Worm (Caenorhabditis elegans): ENCODE data around the gene T09F5.2.
A peak's percentile ranks its signal among the peaks of the same experiment; 100 is the strongest.

The T09F5.2 gene

DNA sequence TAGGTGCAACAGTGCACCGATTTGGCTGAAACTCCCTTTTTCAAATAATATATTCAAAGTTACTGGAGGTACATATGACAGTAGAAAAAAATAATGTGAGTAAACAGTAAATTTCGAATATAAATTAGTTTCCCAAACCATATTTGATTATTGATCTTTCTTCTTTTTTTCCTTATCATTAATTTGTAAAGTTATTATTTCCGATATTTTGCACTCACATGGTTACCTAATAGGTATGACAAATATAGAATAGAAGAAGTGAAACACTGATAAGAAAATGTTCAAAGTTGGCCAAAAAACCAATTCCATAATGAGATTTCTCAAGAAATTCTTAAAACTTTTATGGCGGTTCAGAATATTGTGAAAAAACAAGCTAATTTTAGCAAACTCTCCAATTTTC lies 10.9 kb upstream of the T09F5.2 start:
- TF ChIP-seq zfh-2 (GFP tag; conservative IDR thresholded peaks at IDR 0.05): no peak
- no peak for TF ChIP-seq pha-4 (tag; optimal IDR thresholded peaks at IDR 0.05)
- no peak for TF ChIP-seq ceh-91 (GFP tag; IDR thresholded peaks at IDR 0.05)
- TF ChIP-seq unc-130 (GFP tag; optimal IDR thresholded peaks at IDR 0.05): no peak
- peak; percentile 3 for TF ChIP-seq nhr-80 (tag; optimal IDR thresholded peaks at IDR 0.05)
- no peak for TF ChIP-seq hlh-26 (GFP tag; conservative IDR thresholded peaks at IDR 0.05)
- TF ChIP-seq tlf-1 (GFP tag; optimal IDR thresholded peaks at IDR 0.05): no peak
- TF ChIP-seq T07F8.4 (tag; optimal IDR thresholded peaks at IDR 0.05): no peak

DNA sequence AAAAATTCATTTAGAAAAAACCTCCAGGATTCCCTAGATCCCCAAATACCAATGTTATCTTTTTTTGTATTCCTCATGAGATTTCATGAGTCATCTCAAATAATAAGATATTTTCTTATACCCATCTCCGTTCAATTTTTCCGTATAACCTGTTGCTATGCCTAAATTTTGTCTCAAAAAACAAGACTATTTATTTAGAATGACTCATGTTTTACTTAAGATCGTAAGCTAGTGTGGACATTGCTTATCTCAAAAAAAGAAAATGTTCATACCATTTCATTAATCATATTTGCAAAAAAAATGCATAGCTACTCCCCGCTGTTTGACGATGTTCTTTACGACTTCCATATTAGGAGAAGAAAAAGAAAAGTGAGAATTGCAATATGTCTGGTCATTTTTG lies 10.5 kb upstream of the T09F5.2 start, which contains the start of gene K08F9.3:
K08F9.3 (plus strand) TSS at position 301 of the 400 bp plus-strand sequence.
- no peak for TF ChIP-seq fkh-3 (tag; optimal IDR thresholded peaks at IDR 0.05)
- TF ChIP-seq hsf-1 (GFP tag; IDR thresholded peaks at IDR 0.05): no peak
- no peak for TF ChIP-seq F55B11.4 (tag; optimal IDR thresholded peaks at IDR 0.05; ENCODE audit: borderline replicate concordance, insufficient read depth)
- TF ChIP-seq nfyb-1 (GFP tag; IDR thresholded peaks at IDR 0.05): no peak
- TF ChIP-seq dox-1 (GFP tag; IDR thresholded peaks at IDR 0.05): no peak
- no peak for TF ChIP-seq lag-1 (GFP tag; IDR thresholded peaks at IDR 0.05)
- no peak for TF ChIP-seq Y67H2A.10 (GFP tag; conservative IDR thresholded peaks at IDR 0.05)
- no peak for TF ChIP-seq lin-40 (tag; optimal IDR thresholded peaks at IDR 0.05)
- no peak for TF ChIP-seq hrde-1 (tag; optimal IDR thresholded peaks at IDR 0.05; ENCODE audit: borderline replicate concordance)
- no peak for TF ChIP-seq zfh-2 (GFP tag; conservative IDR thresholded peaks at IDR 0.05)
- TF ChIP-seq F33H1.4 (GFP tag; IDR thresholded peaks at IDR 0.05): no peak
- TF ChIP-seq F10E7.11 (tag; optimal IDR thresholded peaks at IDR 0.05): no peak
- TF ChIP-seq ccch-3 (GFP tag; optimal IDR thresholded peaks at IDR 0.05): no peak
- TF ChIP-seq ceh-58 (GFP tag; IDR thresholded peaks at IDR 0.05): no peak
- TF ChIP-seq ztf-25 (GFP tag; IDR thresholded peaks at IDR 0.05): no peak
- TF ChIP-seq F57A8.1 (GFP tag; optimal IDR thresholded peaks at IDR 0.05): no peak
- TF ChIP-seq C06A6.2 (GFP tag; conservative IDR thresholded peaks at IDR 0.05): no peak

DNA sequence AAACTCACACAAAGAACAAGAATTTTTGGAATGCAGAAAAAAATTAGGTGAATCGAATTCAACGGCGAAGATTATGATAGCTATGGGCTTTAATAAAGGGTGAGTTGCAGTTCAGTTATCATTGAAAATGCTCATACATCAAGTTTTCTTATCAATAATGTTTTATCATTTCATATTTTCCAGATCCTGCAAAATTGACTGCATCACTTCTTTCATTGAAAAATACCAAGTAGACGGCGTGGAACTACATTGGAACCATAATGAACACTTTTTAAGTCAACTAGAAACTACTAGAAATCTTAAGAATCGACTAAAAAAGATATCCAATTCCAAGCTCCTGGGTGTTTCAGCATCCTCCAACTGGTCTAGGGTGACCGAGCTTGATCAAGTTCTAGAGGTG lies 7.5 kb upstream of the T09F5.2 start, which contains the start of gene K08F9.1:
K08F9.1 (minus strand) TSS at position 101 of the 400 bp plus-strand sequence.
- TF ChIP-seq snpc-1.3 (tag; optimal IDR thresholded peaks at IDR 0.05; ENCODE audit: insufficient read depth) (no peak), ztf-28 (GFP tag; IDR thresholded peaks at IDR 0.05) (no peak)

DNA sequence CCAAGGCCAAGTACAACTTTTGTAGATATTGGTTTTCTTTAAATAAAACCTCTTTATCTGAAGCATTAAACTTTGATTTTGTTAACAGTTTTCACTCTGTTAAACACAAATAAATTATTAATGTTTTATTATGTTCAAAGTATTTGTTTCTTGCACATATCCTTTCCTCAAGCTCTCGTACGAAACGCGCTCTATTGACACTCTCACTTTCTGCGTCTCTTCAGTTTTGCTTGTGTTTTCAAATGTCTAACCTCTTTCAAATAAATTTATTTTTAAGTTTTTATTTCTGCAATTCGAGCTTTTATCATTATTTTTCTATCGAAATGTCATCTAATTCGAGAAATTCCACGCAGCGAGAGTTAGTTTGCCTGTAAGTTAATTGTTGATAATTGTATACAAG lies 7.0 kb upstream of the T09F5.2 start, which contains the start of gene K08F9.4:
K08F9.4 (plus strand) TSS at position 222 of the 400 bp plus-strand sequence.
- TF ChIP-seq rec-8 (tag; optimal IDR thresholded peaks at IDR 0.05) (no peak), akir-1 (GFP tag; optimal IDR thresholded peaks at IDR 0.05) (no peak), hrde-1 (tag; optimal IDR thresholded peaks at IDR 0.05; ENCODE audit: borderline replicate concordance) (no peak), Y53F4B.3 (GFP tag; IDR thresholded peaks at IDR 0.05) (no peak), lin-54 (GFP tag; optimal IDR thresholded peaks at IDR 0.05) (peak; percentile 8), xnd-1 (tag; optimal IDR thresholded peaks at IDR 0.05) (no peak), rpc-1 (optimal IDR thresholded peaks at IDR 0.05) (no peak), rpc-1 (tag; optimal IDR thresholded peaks at IDR 0.05) (no peak), ztf-22 (GFP tag; optimal IDR thresholded peaks at IDR 0.05) (no peak), fkh-3 (tag; optimal IDR thresholded peaks at IDR 0.05) (no peak), pbrm-1 (GFP tag; IDR thresholded peaks at IDR 0.05) (no peak), aptf-2 (GFP tag; conservative IDR thresholded peaks at IDR 0.05) (no peak), pha-4 (tag; optimal IDR thresholded peaks at IDR 0.05) (no peak), F55B11.4 (tag; optimal IDR thresholded peaks at IDR 0.05; ENCODE audit: borderline replicate concordance, insufficient read depth) (no peak), dpl-1 (GFP tag; optimal IDR thresholded peaks at IDR 0.05) (no peak), hmg-1.2 (GFP tag; IDR thresholded peaks at IDR 0.05) (peak; percentile 92), lin-26 (GFP tag; IDR thresholded peaks at IDR 0.05) (no peak), F23B12.7 (tag; optimal IDR thresholded peaks at IDR 0.05; ENCODE audit: insufficient read depth) (no peak), ztf-25 (GFP tag; IDR thresholded peaks at IDR 0.05) (no peak), mes-4 (tag; optimal IDR thresholded peaks at IDR 0.05) (no peak), attf-5 (GFP tag; optimal IDR thresholded peaks at IDR 0.05) (peak; percentile 1), mcd-1 (GFP tag; IDR thresholded peaks at IDR 0.05) (peak; percentile 86), die-1 (tag; optimal IDR thresholded peaks at IDR 0.05) (no peak)

Measured in whole organism, young adult.